Fruit fly (Drosophila melanogaster) whole organism, embryonic: ENCODE measurements around the gene CG32554.

Experiments used
- C15 ChIP-seq: fragments of 200-800 bp; sonication (Bioruptor generic); IDR thresholded peaks from 3 replicates; pipeline ENCODE4 v1.3.6; 2022; ENCODE audit warnings: missing biosample characterization, missing genetic modification characterization
- CG10274 ChIP-seq: fragments of 200-800 bp; sonication (Bioruptor generic); optimal IDR thresholded peaks from 3 replicates; lab custom pipeline; 2017; ENCODE audit warnings: missing biosample characterization, mild to moderate bottlenecking, missing genetic modification characterization
- CG12071 ChIP-seq: fragments of 200-800 bp; sonication (Bioruptor generic); optimal IDR thresholded peaks from 3 replicates; lab custom pipeline; 2018; ENCODE audit warnings: missing biosample characterization, mild to moderate bottlenecking, missing genetic modification characterization
- CG12391 ChIP-seq: fragments of 200-800 bp; sonication (Bioruptor generic); optimal IDR thresholded peaks from 3 replicates; lab custom pipeline; 2018; ENCODE audit warnings: missing biosample characterization, mild to moderate bottlenecking, missing genetic modification characterization, moderate library complexity
- CG13624 ChIP-seq: fragments of 200-800 bp; sonication (Bioruptor generic); optimal IDR thresholded peaks from 2 replicates; lab custom pipeline; 2016; ENCODE audit warnings: missing biosample characterization, missing genetic modification characterization
- CG17361 ChIP-seq: fragments of 200-800 bp; sonication (Bioruptor generic); IDR thresholded peaks from 3 replicates; pipeline ENCODE4 v1.3.6; 2022; ENCODE audit warnings: missing biosample characterization, missing genetic modification characterization
- CG17385 ChIP-seq: fragments of 200-800 bp; sonication (Bioruptor generic); optimal IDR thresholded peaks from 3 replicates; lab custom pipeline; 2018; ENCODE audit warnings: missing biosample characterization, mild to moderate bottlenecking, missing genetic modification characterization
- CG30403 ChIP-seq: fragments of 200-800 bp; sonication (Bioruptor generic); optimal IDR thresholded peaks from 3 replicates; lab custom pipeline; 2016; ENCODE audit warnings: missing biosample characterization, missing genetic modification characterization
- CG31365 ChIP-seq: fragments of 200-800 bp; sonication (Bioruptor generic); optimal IDR thresholded peaks from 2 replicates; lab custom pipeline; 2018; ENCODE audit warnings: missing biosample characterization, mild to moderate bottlenecking, missing genetic modification characterization
- CG34376 ChIP-seq: fragments of 200-800 bp; sonication (Bioruptor generic); optimal IDR thresholded peaks from 2 replicates; lab custom pipeline; 2018; ENCODE audit warnings: missing biosample characterization, mild to moderate bottlenecking, missing genetic modification characterization
- CG4854 ChIP-seq: fragments of 200-800 bp; sonication (Bioruptor generic); optimal IDR thresholded peaks from 2 replicates; lab custom pipeline; 2016; ENCODE audit warnings: missing biosample characterization, missing genetic modification characterization, inconsistent platforms
- CG6683 ChIP-seq: fragments of 200-800 bp; sonication (Bioruptor generic); optimal IDR thresholded peaks from 2 replicates; lab custom pipeline; 2017; ENCODE audit warnings: missing biosample characterization, mild to moderate bottlenecking, missing genetic modification characterization, missing genetic modification reagents
- CG6765 ChIP-seq: fragments of 200-800 bp; sonication (Bioruptor generic); optimal IDR thresholded peaks from 3 replicates; lab custom pipeline; 2017; ENCODE audit warnings: missing biosample characterization, mild to moderate bottlenecking, missing genetic modification characterization
- CG7928 ChIP-seq: fragments of 200-800 bp; sonication (Bioruptor generic); optimal IDR thresholded peaks from 2 replicates; lab custom pipeline; 2017; ENCODE audit warnings: missing biosample characterization, mild to moderate bottlenecking, missing genetic modification characterization
- CG7963 ChIP-seq: fragments of 200-800 bp; sonication (Bioruptor generic); IDR thresholded peaks from 3 replicates; pipeline ENCODE4 v1.3.6; 2022; ENCODE audit warnings: missing biosample characterization, missing genetic modification characterization; ENCODE audit not compliant: partially characterized antibody
- CG7987 ChIP-seq: fragments of 200-800 bp; sonication (Bioruptor generic); optimal IDR thresholded peaks from 2 replicates; lab custom pipeline; 2018; ENCODE audit warnings: missing biosample characterization, mild to moderate bottlenecking, missing genetic modification characterization, moderate library complexity
- CG9727 ChIP-seq: fragments of 200-800 bp; sonication (Bioruptor generic); optimal IDR thresholded peaks from 3 replicates; lab custom pipeline; 2017; ENCODE audit warnings: missing biosample characterization, mild to moderate bottlenecking, missing genetic modification characterization
- CoRest ChIP-seq: fragments of 200-800 bp; sonication (Bioruptor generic); optimal IDR thresholded peaks from 3 replicates; lab custom pipeline; 2018; ENCODE audit warnings: missing biosample characterization, mild to moderate bottlenecking, missing genetic modification characterization, moderate library complexity
- CrebB ChIP-seq: fragments of 200-800 bp; sonication (Bioruptor generic); optimal IDR thresholded peaks from 3 replicates; lab custom pipeline; 2018; ENCODE audit warnings: missing biosample characterization, mild to moderate bottlenecking, missing genetic modification characterization
- Dref ChIP-seq: fragments of 200-800 bp; sonication (Bioruptor generic); IDR thresholded peaks from 2 replicates; pipeline ENCODE4 v1.3.6; 2022; ENCODE audit warnings: missing biosample characterization, missing genetic modification characterization
- E2f1 ChIP-seq: fragments of 200-800 bp; sonication (Bioruptor generic); IDR thresholded peaks from 2 replicates; pipeline ENCODE4 v1.3.6; 2022; ENCODE audit warnings: missing biosample characterization, missing genetic modification characterization
- E2f2 ChIP-seq: fragments of 200-800 bp; sonication (Bioruptor generic); IDR thresholded peaks from 2 replicates; pipeline ENCODE4 v1.3.6; 2022; ENCODE audit warnings: missing biosample characterization, missing genetic modification characterization
- ERR ChIP-seq: fragments of 200-800 bp; sonication (Bioruptor generic); optimal IDR thresholded peaks from 2 replicates; lab custom pipeline; 2016; ENCODE audit warnings: missing biosample characterization, missing genetic modification characterization
- Gug ChIP-seq: fragments of 200-800 bp; sonication (Bioruptor generic); IDR thresholded peaks from 4 replicates; pipeline ENCODE4 v1.3.6; 2022; ENCODE audit warnings: missing biosample characterization, missing genetic modification characterization
- HHEX ChIP-seq: fragments of 200-800 bp; sonication (Bioruptor generic); optimal IDR thresholded peaks from 3 replicates; lab custom pipeline; 2017; ENCODE audit warnings: missing biosample characterization, mild to moderate bottlenecking, missing genetic modification characterization, missing genetic modification reagents
- HLH54F ChIP-seq: fragments of 200-800 bp; sonication (Bioruptor generic); optimal IDR thresholded peaks from 3 replicates; lab custom pipeline; 2016; ENCODE audit warnings: missing biosample characterization, missing genetic modification characterization
- Hr51 ChIP-seq, 2 experiments: fragments of 200-800 bp; sonication (Bioruptor generic); optimal IDR thresholded peaks; 2 replicates in 1 of 2; 3 replicates in 1 of 2; lab custom pipeline; 2016 to 2018; ENCODE audit warnings: missing biosample characterization in 2 of 2, missing genetic modification characterization in 2 of 2, mild to moderate bottlenecking in 1 of 2, moderate library complexity in 1 of 2
- Jarid2 ChIP-seq: fragments of 200-800 bp; sonication (Bioruptor generic); optimal IDR thresholded peaks from 3 replicates; lab custom pipeline; 2017; ENCODE audit warnings: mild to moderate bottlenecking, missing biosample characterization, missing genetic modification reagents, missing genetic modification characterization
- Lhr ChIP-seq: fragments of 200-800 bp; sonication (Bioruptor generic); optimal IDR thresholded peaks from 3 replicates; lab custom pipeline; 2017; ENCODE audit warnings: mild to moderate bottlenecking, missing biosample characterization, missing genetic modification reagents, missing genetic modification characterization
- Meics ChIP-seq: fragments of 200-800 bp; sonication (Bioruptor generic); optimal IDR thresholded peaks from 2 replicates; lab custom pipeline; 2017; ENCODE audit warnings: missing biosample characterization, mild to moderate bottlenecking, missing genetic modification characterization
- Myb ChIP-seq: fragments of 200-800 bp; sonication (Bioruptor generic); optimal IDR thresholded peaks from 2 replicates; lab custom pipeline; 2016; ENCODE audit warnings: missing biosample characterization, missing genetic modification characterization
- NC2α ChIP-seq: fragments of 200-800 bp; sonication (Bioruptor generic); optimal IDR thresholded peaks from 2 replicates; lab custom pipeline; 2016; ENCODE audit warnings: missing biosample characterization, missing genetic modification characterization
- NC2β ChIP-seq: fragments of 200-800 bp; sonication (Bioruptor generic); optimal IDR thresholded peaks from 2 replicates; lab custom pipeline; 2016; ENCODE audit warnings: missing biosample characterization, missing genetic modification characterization
- Neu2 ChIP-seq: fragments of 200-800 bp; sonication (Bioruptor generic); optimal IDR thresholded peaks from 3 replicates; lab custom pipeline; 2016; ENCODE audit warnings: missing biosample characterization, missing genetic modification characterization, borderline replicate concordance
- Ravus ChIP-seq: fragments of 200-800 bp; sonication (Bioruptor generic); IDR thresholded peaks from 2 replicates; pipeline ENCODE4 v1.3.6; 2022; ENCODE audit warnings: missing biosample characterization, missing genetic modification characterization
- al ChIP-seq: fragments of 200-800 bp; sonication (Bioruptor generic); IDR thresholded peaks from 2 replicates; pipeline ENCODE4 v1.3.6; 2022; ENCODE audit warnings: missing biosample characterization, missing genetic modification characterization
- ase ChIP-seq: fragments of 200-800 bp; sonication (Bioruptor generic); IDR thresholded peaks from 3 replicates; pipeline ENCODE4 v1.3.6; 2022; ENCODE audit warnings: missing biosample characterization, missing genetic modification characterization
- chm ChIP-seq: fragments of 200-800 bp; sonication (Bioruptor generic); IDR thresholded peaks from 2 replicates; pipeline ENCODE4 v1.3.6; 2022; ENCODE audit warnings: missing biosample characterization, missing genetic modification characterization
- gcm ChIP-seq: fragments of 200-800 bp; sonication (Bioruptor generic); optimal IDR thresholded peaks from 2 replicates; lab custom pipeline; 2019; ENCODE audit warnings: missing biosample characterization, mild to moderate bottlenecking, missing genetic modification characterization, moderate library complexity
- hbn ChIP-seq: fragments of 200-800 bp; sonication (Bioruptor generic); IDR thresholded peaks from 2 replicates; pipeline ENCODE4 v1.3.6; 2022; ENCODE audit warnings: missing biosample characterization, missing genetic modification characterization; ENCODE audit not compliant: partially characterized antibody
- inv ChIP-seq: fragments of 200-800 bp; sonication (Bioruptor generic); IDR thresholded peaks from 2 replicates; pipeline ENCODE4 v1.3.6; 2022; ENCODE audit warnings: missing biosample characterization, missing genetic modification characterization; ENCODE audit not compliant: partially characterized antibody
- kah ChIP-seq: fragments of 200-800 bp; sonication (Bioruptor generic); optimal IDR thresholded peaks from 2 replicates; lab custom pipeline; 2018; ENCODE audit warnings: missing biosample characterization, mild to moderate bottlenecking, missing genetic modification characterization
- lbe ChIP-seq: fragments of 200-800 bp; sonication (Bioruptor generic); optimal IDR thresholded peaks from 2 replicates; lab custom pipeline; 2016; ENCODE audit warnings: missing biosample characterization, mild to moderate bottlenecking, missing genetic modification characterization
- repo ChIP-seq: fragments of 200-800 bp; sonication (Bioruptor generic); optimal IDR thresholded peaks from 2 replicates; lab custom pipeline; 2016; ENCODE audit warnings: missing biosample characterization, missing genetic modification characterization
- sob ChIP-seq: fragments of 200-800 bp; sonication (Bioruptor generic); IDR thresholded peaks from 2 replicates; pipeline ENCODE4 v1.3.6; 2022; ENCODE audit warnings: missing biosample characterization, missing genetic modification characterization
- ssp ChIP-seq: fragments of 200-800 bp; sonication (Bioruptor generic); IDR thresholded peaks from 2 replicates; pipeline ENCODE4 v1.3.6; 2022; ENCODE audit warnings: missing biosample characterization, missing genetic modification characterization
- vnd ChIP-seq: fragments of 200-800 bp; sonication (Bioruptor generic); IDR thresholded peaks from 3 replicates; pipeline ENCODE4 v1.3.6; 2022; ENCODE audit warnings: missing biosample characterization, missing genetic modification characterization; ENCODE audit not compliant: partially characterized antibody
- wek ChIP-seq: fragments of 200-800 bp; sonication (Bioruptor generic); optimal IDR thresholded peaks from 3 replicates; lab custom pipeline; 2018; ENCODE audit warnings: missing biosample characterization, mild to moderate bottlenecking, missing genetic modification characterization, moderate library complexity
- zfh2 ChIP-seq: fragments of 200-800 bp; sonication (Bioruptor generic); optimal IDR thresholded peaks from 2 replicates; lab custom pipeline; 2016; ENCODE audit warnings: missing biosample characterization, missing genetic modification characterization

Gene CG32554

dm6 chrX:17880269-17880889 lies 27.9 kb upstream of the CG32554 start (continued):
- TF ChIP-seq repo (GFP tag; lab: Kevin White, UChicago): peak; percentile 78
- TF ChIP-seq CG7987 (GFP tag; lab: Kevin White, UChicago): peak; percentile 83
- no peak for TF ChIP-seq inv (GFP tag; lab: Robert Waterston, UW)
- TF ChIP-seq CG34376: peak; percentile 82
- TF ChIP-seq CG4854 (GFP tag; lab: Kevin White, UChicago): peak; percentile 85
- TF ChIP-seq Ravus (GFP tag; lab: Robert Waterston, UW): peak; percentile 85
- peak; percentile 95 for TF ChIP-seq CG12071
- peak; percentile 77 for TF ChIP-seq CG10274 (GFP tag; lab: Kevin White, UChicago)
- peak; percentile 91 for TF ChIP-seq CG9727 (GFP tag; lab: Kevin White, UChicago)
- TF ChIP-seq Neu2 (GFP tag; lab: Kevin White, UChicago): no peak
- peak; percentile 91 for TF ChIP-seq HHEX
- TF ChIP-seq chm (GFP tag; lab: Robert Waterston, UW): peak; percentile 90; the same call in 1 of the 2 replicates
- TF ChIP-seq CG6683 (GFP tag; lab: Kevin White, UChicago): peak; percentile 71
- peak; percentile 75 for TF ChIP-seq CG7928 (GFP tag; lab: Kevin White, UChicago)
- TF ChIP-seq HLH54F: peak; percentile 95
- TF ChIP-seq CG17361: peak; percentile 95
- peak; percentile 94 for TF ChIP-seq CG12391 (tag; lab: Kevin White, UChicago)
- TF ChIP-seq Meics (GFP tag; lab: Kevin White, UChicago): peak; percentile 92
- peak; percentile 77 for TF ChIP-seq Lhr (GFP tag; lab: Kevin White, UChicago)
- TF ChIP-seq al (GFP tag; lab: Robert Waterston, UW): peak; percentile 93
- TF ChIP-seq CG6765: peak; percentile 85
- TF ChIP-seq Gug (GFP tag; lab: Robert Waterston, UW): peak; percentile 98
- peak; percentile 79 for TF ChIP-seq CG31365 (tag; lab: Kevin White, UChicago)
- peak; percentile 83 for TF ChIP-seq Myb (GFP tag; lab: Kevin White, UChicago)
- peak; percentile 45 for TF ChIP-seq Dref (GFP tag; lab: Robert Waterston, UW)
- TF ChIP-seq ase (GFP tag; lab: Robert Waterston, UW): peak; percentile 95
- peak; percentile 56 for TF ChIP-seq Jarid2 (GFP tag; lab: Kevin White, UChicago)
- peak; percentile 95 for TF ChIP-seq lbe (GFP tag; lab: Kevin White, UChicago)
- peak; percentile 95 for TF ChIP-seq CrebB (tag; lab: Kevin White, UChicago)
- peak; percentile 93 for TF ChIP-seq E2f1 (GFP tag; lab: Robert Waterston, UW)
- peak; percentile 93 for TF ChIP-seq CG17385 (GFP tag; lab: Kevin White, UChicago)
- peak; percentile 86 for TF ChIP-seq ssp (GFP tag; lab: Robert Waterston, UW)
- peak; percentile 95 for TF ChIP-seq sob (GFP tag; lab: Robert Waterston, UW)
- TF ChIP-seq ERR: peak; percentile 94
- TF ChIP-seq CG13624 (GFP tag; lab: Kevin White, UChicago): peak; percentile 97
- TF ChIP-seq CoRest (tag; lab: Kevin White, UChicago): peak; percentile 96
- peak; percentile 90 for TF ChIP-seq wek (GFP tag; lab: Kevin White, UChicago)
- TF ChIP-seq NC2β (GFP tag; lab: Kevin White, UChicago): peak; percentile 87
- peak; percentile 94 to 95 for TF ChIP-seq Hr51 (GFP tag; optimal IDR thresholded peaks at IDR 0.05; lab: Kevin White, UChicago)
- TF ChIP-seq CG30403 (GFP tag; lab: Kevin White, UChicago): peak; percentile 96
- TF ChIP-seq C15: peak; percentile 90
- peak; percentile 88 for TF ChIP-seq NC2α (GFP tag; lab: Kevin White, UChicago)
- TF ChIP-seq E2f2 (GFP tag; lab: Robert Waterston, UW): peak; percentile 80
- peak; percentile 98 for TF ChIP-seq zfh2 (GFP tag; lab: Kevin White, UChicago)
- peak; percentile 90 for TF ChIP-seq gcm (GFP tag; lab: Kevin White, UChicago)
- no peak for TF ChIP-seq CG7963 (GFP tag; lab: Robert Waterston, UW)
- peak; percentile 78 for TF ChIP-seq kah (GFP tag; lab: Kevin White, UChicago)
- no peak for TF ChIP-seq hbn (GFP tag; lab: Robert Waterston, UW)
- no peak for TF ChIP-seq vnd (GFP tag; lab: Robert Waterston, UW)
